Fruit fly (Drosophila melanogaster) whole organism, embryonic: ENCODE data around the gene CG17744.

Source experiments
- CG10147 ChIP-seq: fragments of 200-800 bp; sonication (Bioruptor generic); optimal IDR thresholded peaks from 2 replicates; lab custom pipeline; 2019; ENCODE audit warnings: missing biosample characterization, mild to moderate bottlenecking, missing genetic modification characterization, moderate library complexity
- CG10543 ChIP-seq: fragments of 200-800 bp; sonication (Bioruptor generic); optimal IDR thresholded peaks from 3 replicates; lab custom pipeline; 2017; ENCODE audit warnings: missing biosample characterization, mild to moderate bottlenecking, missing genetic modification characterization, moderate library complexity
- CG10959 ChIP-seq: fragments of 200-800 bp; sonication (Bioruptor generic); IDR thresholded peaks from 2 replicates; pipeline ENCODE4 v1.3.6; 2022; ENCODE audit warnings: missing biosample characterization, missing genetic modification characterization
- CG11723 ChIP-seq: fragments of 200-800 bp; sonication (Bioruptor generic); optimal IDR thresholded peaks from 2 replicates; lab custom pipeline; 2017; ENCODE audit warnings: missing biosample characterization, mild to moderate bottlenecking, missing genetic modification characterization
- CG12236 ChIP-seq: fragments of 200-800 bp; sonication (Bioruptor generic); optimal IDR thresholded peaks from 2 replicates; lab custom pipeline; 2016; ENCODE audit warnings: missing biosample characterization, missing genetic modification characterization
- CG12942 ChIP-seq: fragments of 200-800 bp; sonication (Bioruptor generic); optimal IDR thresholded peaks from 3 replicates; lab custom pipeline; 2016; ENCODE audit warnings: missing biosample characterization, missing genetic modification characterization
- CG14441 ChIP-seq: fragments of 200-800 bp; sonication (Bioruptor generic); IDR thresholded peaks from 2 replicates; pipeline ENCODE4 v1.3.6; 2022; ENCODE audit warnings: missing biosample characterization, missing genetic modification characterization
- CG17359 ChIP-seq: fragments of 200-800 bp; sonication (Bioruptor generic); optimal IDR thresholded peaks from 3 replicates; lab custom pipeline; 2018; ENCODE audit warnings: missing biosample characterization, mild to moderate bottlenecking, missing genetic modification characterization, moderate library complexity
- CG17912 ChIP-seq: fragments of 200-800 bp; sonication (Bioruptor generic); optimal IDR thresholded peaks from 2 replicates; lab custom pipeline; 2018; ENCODE audit warnings: missing biosample characterization, mild to moderate bottlenecking, missing genetic modification characterization
- CG1792 ChIP-seq: fragments of 200-800 bp; sonication (Bioruptor generic); optimal IDR thresholded peaks from 2 replicates; lab custom pipeline; 2016; ENCODE audit warnings: missing biosample characterization, missing genetic modification characterization
- CG18476 ChIP-seq: fragments of 200-800 bp; sonication (Bioruptor generic); optimal IDR thresholded peaks from 2 replicates; lab custom pipeline; 2016; ENCODE audit warnings: missing biosample characterization, mild to moderate bottlenecking, missing genetic modification characterization
- CG2116 ChIP-seq: fragments of 200-800 bp; sonication (Bioruptor generic); optimal IDR thresholded peaks from 3 replicates; lab custom pipeline; 2018; ENCODE audit warnings: missing biosample characterization, mild to moderate bottlenecking, missing genetic modification characterization
- CG32532 ChIP-seq: fragments of 200-800 bp; sonication (Bioruptor generic); IDR thresholded peaks from 2 replicates; pipeline ENCODE4 v1.3.6; 2022; ENCODE audit warnings: missing biosample characterization, missing genetic modification characterization
- CG3407 ChIP-seq: fragments of 200-800 bp; sonication (Bioruptor generic); optimal IDR thresholded peaks from 2 replicates; lab custom pipeline; 2018; ENCODE audit warnings: missing biosample characterization, mild to moderate bottlenecking, missing genetic modification characterization
- CG34224 ChIP-seq: fragments of 200-800 bp; sonication (Bioruptor generic); IDR thresholded peaks from 3 replicates; pipeline ENCODE4 v1.3.6; 2022; ENCODE audit warnings: missing biosample characterization, missing genetic modification characterization; ENCODE audit not compliant: partially characterized antibody
- CG3838 ChIP-seq: fragments of 200-800 bp; sonication (Bioruptor generic); optimal IDR thresholded peaks from 3 replicates; lab custom pipeline; 2016; ENCODE audit warnings: missing biosample characterization, missing genetic modification characterization
- CG4424 ChIP-seq: fragments of 200-800 bp; sonication (Bioruptor generic); optimal IDR thresholded peaks from 3 replicates; lab custom pipeline; 2016; ENCODE audit warnings: missing biosample characterization, missing genetic modification characterization
- CG4617 ChIP-seq: fragments of 200-800 bp; sonication (Bioruptor generic); optimal IDR thresholded peaks from 3 replicates; lab custom pipeline; 2016; ENCODE audit warnings: missing biosample characterization, missing genetic modification characterization, borderline replicate concordance
- CG7372 ChIP-seq: fragments of 200-800 bp; sonication (Bioruptor generic); IDR thresholded peaks from 2 replicates; pipeline ENCODE4 v1.3.6; 2022; ENCODE audit warnings: missing biosample characterization, missing genetic modification characterization
- CG7745 ChIP-seq: fragments of 200-800 bp; sonication (Bioruptor generic); optimal IDR thresholded peaks from 2 replicates; lab custom pipeline; 2018; ENCODE audit warnings: missing biosample characterization, mild to moderate bottlenecking, missing genetic modification characterization, moderate library complexity
- CG7987 ChIP-seq: fragments of 200-800 bp; sonication (Bioruptor generic); optimal IDR thresholded peaks from 2 replicates; lab custom pipeline; 2018; ENCODE audit warnings: missing biosample characterization, mild to moderate bottlenecking, missing genetic modification characterization, moderate library complexity
- CG8359 ChIP-seq: fragments of 200-800 bp; sonication (Bioruptor generic); optimal IDR thresholded peaks from 2 replicates; lab custom pipeline; 2017; ENCODE audit warnings: missing biosample characterization, mild to moderate bottlenecking, missing genetic modification characterization, borderline replicate concordance
- CG9727 ChIP-seq: fragments of 200-800 bp; sonication (Bioruptor generic); optimal IDR thresholded peaks from 3 replicates; lab custom pipeline; 2017; ENCODE audit warnings: missing biosample characterization, mild to moderate bottlenecking, missing genetic modification characterization
- Chrac-16 ChIP-seq: fragments of 200-800 bp; sonication (Bioruptor generic); optimal IDR thresholded peaks from 3 replicates; lab custom pipeline; 2016; ENCODE audit warnings: missing biosample characterization, missing genetic modification characterization
- Drgx ChIP-seq: fragments of 200-800 bp; sonication (Bioruptor generic); IDR thresholded peaks from 2 replicates; pipeline ENCODE4 v1.3.6; 2022; ENCODE audit warnings: missing biosample characterization, missing genetic modification characterization
- Hr39 ChIP-seq: fragments of >200 bp; optimal IDR thresholded peaks from 2 replicates; lab custom pipeline; 2017
- Hr51 ChIP-seq, 2 experiments: fragments of 200-800 bp; sonication (Bioruptor generic); optimal IDR thresholded peaks; 2 replicates in 1 of 2; 3 replicates in 1 of 2; lab custom pipeline; 2016 to 2018; ENCODE audit warnings: missing biosample characterization in 2 of 2, missing genetic modification characterization in 2 of 2, mild to moderate bottlenecking in 1 of 2, moderate library complexity in 1 of 2
- Hr78 ChIP-seq, 2 experiments: fragments of 200-800 bp in 1 of 2; fragments of >200 bp in 1 of 2; sonication (Bioruptor generic) in 1 of 2; optimal IDR thresholded peaks; 2 replicates each; lab custom pipeline; 2017 to 2019; ENCODE audit warnings: missing biosample characterization in 2 of 2, missing genetic modification characterization in 2 of 2, mild to moderate bottlenecking in 1 of 2, moderate library complexity in 1 of 2
- Lim3 ChIP-seq: fragments of 200-800 bp; sonication (Bioruptor generic); IDR thresholded peaks from 2 replicates; pipeline ENCODE4 v1.3.6; 2022; ENCODE audit warnings: missing biosample characterization, missing genetic modification characterization
- MBD-R2 ChIP-seq: fragments of 200-800 bp; sonication (Bioruptor generic); IDR thresholded peaks from 2 replicates; pipeline ENCODE4 v1.3.6; 2022; ENCODE audit warnings: missing biosample characterization, missing genetic modification characterization
- Meics ChIP-seq: fragments of 200-800 bp; sonication (Bioruptor generic); optimal IDR thresholded peaks from 2 replicates; lab custom pipeline; 2017; ENCODE audit warnings: missing biosample characterization, mild to moderate bottlenecking, missing genetic modification characterization
- NFAT ChIP-seq: fragments of 200-800 bp; sonication (Bioruptor generic); IDR thresholded peaks from 2 replicates; pipeline ENCODE4 v1.3.6; 2022; ENCODE audit warnings: missing biosample characterization, missing genetic modification characterization
- Pdp1 ChIP-seq, 2 experiments: fragments of 200-800 bp; sonication (Bioruptor generic); optimal IDR thresholded peaks; 3 replicates each; lab custom pipeline; 2016; ENCODE audit warnings: missing biosample characterization in 2 of 2, missing genetic modification characterization in 2 of 2, mild to moderate bottlenecking in 1 of 2, moderate library complexity in 1 of 2
- Poxn ChIP-seq: fragments of 200-800 bp; sonication (Bioruptor generic); IDR thresholded peaks from 2 replicates; pipeline ENCODE4 v1.3.6; 2022; ENCODE audit warnings: missing biosample characterization, missing genetic modification characterization
- Ptx1 ChIP-seq: fragments of 200-800 bp; sonication (Bioruptor generic); IDR thresholded peaks from 2 replicates; pipeline ENCODE4 v1.3.6; 2022; ENCODE audit warnings: missing biosample characterization, missing genetic modification characterization
- Sry-β ChIP-seq: fragments of 200-800 bp; sonication (Bioruptor generic); optimal IDR thresholded peaks from 2 replicates; lab custom pipeline; 2018; ENCODE audit warnings: missing biosample characterization, mild to moderate bottlenecking, missing genetic modification characterization, moderate library complexity
- Ssrp ChIP-seq: fragments of 200-800 bp; sonication (Bioruptor generic); optimal IDR thresholded peaks from 2 replicates; lab custom pipeline; 2018; ENCODE audit warnings: missing biosample characterization, mild to moderate bottlenecking, missing genetic modification characterization, moderate library complexity
- abd-A ChIP-seq: fragments of 200-800 bp; sonication (Bioruptor generic); optimal IDR thresholded peaks from 3 replicates; lab custom pipeline; 2019; ENCODE audit warnings: missing biosample characterization, mild to moderate bottlenecking, missing genetic modification characterization, moderate library complexity
- dysf ChIP-seq: fragments of 200-800 bp; sonication (Bioruptor generic); IDR thresholded peaks from 3 replicates; pipeline ENCODE4 v1.3.6; 2022; ENCODE audit warnings: missing biosample characterization, missing genetic modification characterization
- insv ChIP-seq, 2 experiments: fragments of 200-800 bp; sonication (Bioruptor generic); optimal IDR thresholded peaks; 3 replicates each; lab custom pipeline; 2016 to 2018; ENCODE audit warnings: missing biosample characterization in 2 of 2, missing genetic modification characterization in 2 of 2
- oc ChIP-seq: fragments of 200-800 bp; sonication (Bioruptor generic); optimal IDR thresholded peaks from 2 replicates; lab custom pipeline; 2018; ENCODE audit warnings: missing biosample characterization, mild to moderate bottlenecking, missing genetic modification characterization, moderate library complexity
- onecut ChIP-seq: fragments of 200-800 bp; sonication (Bioruptor generic); IDR thresholded peaks from 2 replicates; pipeline ENCODE4 v1.3.6; 2022; ENCODE audit warnings: missing biosample characterization, missing genetic modification characterization
- psq ChIP-seq: fragments of 200-800 bp; sonication (Bioruptor generic); optimal IDR thresholded peaks from 2 replicates; lab custom pipeline; 2017; ENCODE audit warnings: missing biosample characterization, missing genetic modification characterization
- sens ChIP-seq: fragments of 200-800 bp; sonication (Bioruptor generic); peaks from one replicate; lab custom pipeline; 2016; ENCODE audit warnings: missing biosample characterization, missing genetic modification characterization
- ssp ChIP-seq: fragments of 200-800 bp; sonication (Bioruptor generic); IDR thresholded peaks from 2 replicates; pipeline ENCODE4 v1.3.6; 2022; ENCODE audit warnings: missing biosample characterization, missing genetic modification characterization
- toy ChIP-seq: fragments of 200-800 bp; sonication (Bioruptor generic); IDR thresholded peaks from 2 replicates; pipeline ENCODE4 v1.3.6; 2022; ENCODE audit warnings: missing biosample characterization, missing genetic modification characterization
- unc-4 ChIP-seq: fragments of 200-800 bp; sonication (Bioruptor generic); IDR thresholded peaks from 2 replicates; pipeline ENCODE4 v1.3.6; 2022; ENCODE audit warnings: missing biosample characterization, missing genetic modification characterization; ENCODE audit not compliant: partially characterized antibody
- unpg ChIP-seq: fragments of 200-800 bp; sonication (Bioruptor generic); optimal IDR thresholded peaks from 3 replicates; lab custom pipeline; 2018; ENCODE audit warnings: missing biosample characterization, mild to moderate bottlenecking, missing genetic modification characterization, moderate library complexity
- wor ChIP-seq: fragments of 200-800 bp; sonication (Bioruptor generic); IDR thresholded peaks from 2 replicates; pipeline ENCODE4 v1.3.6; 2022; ENCODE audit warnings: missing biosample characterization, missing genetic modification characterization

The CG17744 gene

dm6 chr3L:6979387-6980249 is 47.0 kb downstream of the CG17744 start, which contains the start of gene Galphai (continued):
- TF ChIP-seq ssp = no peak
- peak; percentile 47 for TF ChIP-seq CG17912 (GFP tag; lab: Kevin White, UChicago)
- peak; percentile 50 for TF ChIP-seq CG12942 (GFP tag; lab: Kevin White, UChicago)
- 0 out of 2 replicates have a peak, but pooled peaks have one; percentile 29 for TF ChIP-seq NFAT (GFP tag; lab: Robert Waterston, UW)
- peak; percentile 63 for TF ChIP-seq MBD-R2 (GFP tag; lab: Robert Waterston, UW)
- TF ChIP-seq onecut (GFP tag; lab: Robert Waterston, UW) = no peak
- peak in 1 of 2 experiments; percentile 33 for TF ChIP-seq Hr51 (GFP tag; optimal IDR thresholded peaks at IDR 0.05; lab: Kevin White, UChicago)
- no peak for TF ChIP-seq Ptx1 (GFP tag; lab: Robert Waterston, UW)
- peak in 1 of 2 experiments; percentile 69 for TF ChIP-seq Hr78 (GFP tag; optimal IDR thresholded peaks at IDR 0.05; lab: Kevin White, UChicago)
- TF ChIP-seq unc-4 (GFP tag; lab: Robert Waterston, UW) = peak; percentile 41
- TF ChIP-seq CG7987 (GFP tag; lab: Kevin White, UChicago) = peak; percentile 36
- no peak for TF ChIP-seq CG3407 (GFP tag; lab: Kevin White, UChicago)
- no peak for TF ChIP-seq CG3838 (GFP tag; lab: Kevin White, UChicago)
- no peak for TF ChIP-seq unpg (GFP tag; lab: Kevin White, UChicago)
- TF ChIP-seq CG12236 (GFP tag; lab: Kevin White, UChicago) = no peak
- no peak for TF ChIP-seq CG18476 (GFP tag; lab: Kevin White, UChicago)
- TF ChIP-seq CG4424 (GFP tag; lab: Kevin White, UChicago) = no peak
- TF ChIP-seq sens (GFP tag; lab: Kevin White, UChicago) = peak; percentile 80
- TF ChIP-seq Lim3 (GFP tag; lab: Robert Waterston, UW) = no peak
- peak in 1 of 2 experiments; percentile 59 for TF ChIP-seq insv (GFP tag; optimal IDR thresholded peaks at IDR 0.05; lab: Kevin White, UChicago)
- peak; percentile 91 for TF ChIP-seq CG4617
- TF ChIP-seq CG10959 (GFP tag; lab: Robert Waterston, UW) = no peak
- TF ChIP-seq CG14441 = no peak
- TF ChIP-seq oc (tag; lab: Kevin White, UChicago) = no peak
- TF ChIP-seq Poxn (GFP tag; lab: Robert Waterston, UW) = no peak
- TF ChIP-seq Ssrp (tag; lab: Kevin White, UChicago) = no peak
- TF ChIP-seq Drgx (GFP tag; lab: Robert Waterston, UW) = no peak
- TF ChIP-seq CG2116 (GFP tag; lab: Kevin White, UChicago) = peak; percentile 72
- no peak for TF ChIP-seq wor (GFP tag; lab: Robert Waterston, UW)
- TF ChIP-seq CG9727 (GFP tag; lab: Kevin White, UChicago) = no peak
- TF ChIP-seq psq (GFP tag; lab: Kevin White, UChicago) = no peak
- peak; percentile 6; the same call in 1 of the 3 replicates for TF ChIP-seq dysf (GFP tag; lab: Robert Waterston, UW)
- no peak for TF ChIP-seq abd-A
- TF ChIP-seq CG10543 (GFP tag; lab: Kevin White, UChicago) = peak; percentile 13
- TF ChIP-seq CG11723 (GFP tag; lab: Kevin White, UChicago) = no peak
- TF ChIP-seq CG8359 (GFP tag; lab: Kevin White, UChicago) = no peak
- TF ChIP-seq CG1792 (GFP tag; lab: Kevin White, UChicago) = peak; percentile 28
- peak; percentile 24; the same call in 1 of the 2 replicates for TF ChIP-seq CG32532
- no peak for TF ChIP-seq Hr39 (lab: Kevin White, UChicago)
- no peak for TF ChIP-seq Chrac-16 (GFP tag; lab: Kevin White, UChicago)
- TF ChIP-seq toy (GFP tag; lab: Robert Waterston, UW) = no peak
- peak in 1 of 2 experiments; percentile 82 for TF ChIP-seq Pdp1 (GFP tag; optimal IDR thresholded peaks at IDR 0.05; lab: Kevin White, UChicago)
- peak; percentile 22 for TF ChIP-seq CG7745 (tag; lab: Kevin White, UChicago)
- TF ChIP-seq Meics (GFP tag; lab: Kevin White, UChicago) = no peak
- TF ChIP-seq CG7372 = no peak
- TF ChIP-seq CG34224 = no peak
- TF ChIP-seq Sry-β = no peak
- peak; percentile 23 for TF ChIP-seq CG10147
- TF ChIP-seq CG17359 (tag; lab: Kevin White, UChicago) = no peak
